Worm (Caenorhabditis elegans) whole organism, late embryonic: ENCODE measurements around the gene abhd-12.

Experiments
- F13H6.1 ChIP-seq: sonication (generic microtip); optimal IDR thresholded peaks from 2 replicates; lab custom pipeline; 2016; ENCODE audit warnings: missing genetic modification characterization, missing compliant biosample characterization
- K02D7.2 ChIP-seq: sonication (generic microtip); optimal IDR thresholded peaks from 2 replicates; lab custom pipeline; 2017; ENCODE audit warnings: mild to moderate bottlenecking, missing genetic modification characterization, missing compliant biosample characterization
- T23F11.4 ChIP-seq: fragments of 200-800 bp; sonication (Bioruptor generic); optimal IDR thresholded peaks from 2 replicates; lab custom pipeline; 2018; ENCODE audit warnings: mild to moderate bottlenecking, missing genetic modification characterization, missing compliant biosample characterization
- ahr-1 ChIP-seq: sonication (generic microtip); optimal IDR thresholded peaks from 2 replicates; lab custom pipeline; 2016; ENCODE audit warnings: missing genetic modification characterization, missing compliant biosample characterization
- ama-1 ChIP-seq: fragments of 150-350 bp; optimal IDR thresholded peaks from 2 replicates; lab custom pipeline; 2014
- ceh-19 ChIP-seq: fragments of 200-800 bp; sonication (Bioruptor generic); optimal IDR thresholded peaks from 2 replicates; lab custom pipeline; 2018; ENCODE audit warnings: mild to moderate bottlenecking, missing genetic modification characterization, missing compliant biosample characterization
- ceh-2 ChIP-seq: sonication (generic microtip); optimal IDR thresholded peaks from 2 replicates; lab custom pipeline; 2016; ENCODE audit warnings: missing genotype, missing genetic modification characterization, missing compliant biosample characterization
- ceh-30 ChIP-seq: fragments of 150-350 bp; optimal IDR thresholded peaks from 2 replicates; lab custom pipeline; 2014; ENCODE audit warnings: missing biosample characterization, missing genetic modification characterization
- ceh-31 ChIP-seq: sonication (generic microtip); optimal IDR thresholded peaks from 2 replicates; lab custom pipeline; 2016; ENCODE audit warnings: missing genetic modification characterization, missing compliant biosample characterization
- ceh-34 ChIP-seq: sonication (generic microtip); optimal IDR thresholded peaks from 2 replicates; lab custom pipeline; 2016; ENCODE audit warnings: mild to moderate bottlenecking, missing genetic modification characterization, missing compliant biosample characterization
- ceh-45 ChIP-seq: fragments of 200-800 bp; sonication (Bioruptor generic); IDR thresholded peaks from 2 replicates; pipeline ENCODE4 v1.3.6; 2022; ENCODE audit warnings: missing genetic modification reagents, missing genetic modification characterization, missing compliant biosample characterization
- ceh-6 ChIP-seq: fragments of 200-800 bp; sonication (Bioruptor generic); optimal IDR thresholded peaks from 2 replicates; lab custom pipeline; 2018; ENCODE audit warnings: mild to moderate bottlenecking, missing genetic modification characterization, missing compliant biosample characterization
- che-1 ChIP-seq: sonication (generic microtip); optimal IDR thresholded peaks from 2 replicates; lab custom pipeline; 2016; ENCODE audit warnings: mild to moderate bottlenecking, missing genetic modification characterization, missing compliant biosample characterization
- elt-2 ChIP-seq: sonication (generic microtip); optimal IDR thresholded peaks from 2 replicates; lab custom pipeline; 2016; ENCODE audit warnings: missing genetic modification reagents, missing genetic modification characterization, missing compliant biosample characterization
- ets-4 ChIP-seq: sonication (generic microtip); optimal IDR thresholded peaks from 2 replicates; lab custom pipeline; 2016; ENCODE audit warnings: missing genetic modification characterization, missing compliant biosample characterization
- fax-1 ChIP-seq: sonication (generic microtip); optimal IDR thresholded peaks from 2 replicates; lab custom pipeline; 2016; ENCODE audit warnings: missing genotype, missing genetic modification characterization, missing compliant biosample characterization
- fkh-10 ChIP-seq: fragments of 150-350 bp; optimal IDR thresholded peaks from 2 replicates; lab custom pipeline; 2014; ENCODE audit warnings: missing biosample characterization, missing genetic modification reagents, missing genetic modification characterization
- fkh-6 ChIP-seq: sonication (generic microtip); optimal IDR thresholded peaks from 2 replicates; lab custom pipeline; 2016; ENCODE audit warnings: missing genetic modification characterization, missing compliant biosample characterization
- hlh-13 ChIP-seq: fragments of 200-800 bp; sonication (Bioruptor generic); optimal IDR thresholded peaks from 2 replicates; lab custom pipeline; 2018; ENCODE audit warnings: mild to moderate bottlenecking, missing genetic modification characterization, missing compliant biosample characterization
- hlh-15 ChIP-seq: sonication (generic microtip); optimal IDR thresholded peaks from 2 replicates; lab custom pipeline; 2016; ENCODE audit warnings: missing genetic modification characterization, missing compliant biosample characterization
- hlh-30 ChIP-seq: sonication (generic microtip); optimal IDR thresholded peaks from 2 replicates; lab custom pipeline; 2017; ENCODE audit warnings: antibody characterized with exemption, missing genetic modification characterization, missing compliant biosample characterization; ENCODE audit not compliant: insufficient read depth
- hlh-6 ChIP-seq: sonication (generic microtip); optimal IDR thresholded peaks from 2 replicates; lab custom pipeline; 2016; ENCODE audit warnings: missing genotype, missing genetic modification characterization, missing compliant biosample characterization
- hlh-8 ChIP-seq: sonication (generic microtip); optimal IDR thresholded peaks from 2 replicates; lab custom pipeline; 2016; ENCODE audit warnings: missing genotype, missing genetic modification characterization, missing compliant biosample characterization
- lim-6 ChIP-seq: sonication (generic microtip); optimal IDR thresholded peaks from 2 replicates; lab custom pipeline; 2016; ENCODE audit warnings: missing genetic modification characterization, missing compliant biosample characterization
- nhr-11 ChIP-seq: fragments of 150-350 bp; optimal IDR thresholded peaks from 2 replicates; lab custom pipeline; 2014; ENCODE audit warnings: missing biosample characterization, missing genetic modification characterization
- nhr-232 ChIP-seq: sonication (generic microtip); optimal IDR thresholded peaks from 2 replicates; lab custom pipeline; 2016; ENCODE audit warnings: missing genetic modification characterization, missing compliant biosample characterization
- odd-2 ChIP-seq: sonication (generic microtip); optimal IDR thresholded peaks from 2 replicates; lab custom pipeline; 2017; ENCODE audit warnings: antibody characterized with exemption, mild to moderate bottlenecking, missing genetic modification characterization, missing compliant biosample characterization
- pax-1 ChIP-seq: fragments of 150-350 bp; optimal IDR thresholded peaks from 2 replicates; lab custom pipeline; 2014; ENCODE audit warnings: missing biosample characterization, missing genetic modification characterization
- pqm-1 ChIP-seq: sonication (generic microtip); optimal IDR thresholded peaks from 2 replicates; lab custom pipeline; 2016; ENCODE audit warnings: missing genetic modification characterization, missing compliant biosample characterization
- pros-1 ChIP-seq: fragments of 150-350 bp; optimal IDR thresholded peaks from 2 replicates; lab custom pipeline; 2014; ENCODE audit warnings: missing biosample characterization, missing genetic modification reagents, missing genetic modification characterization
- sdc-2 ChIP-seq: sonication (generic microtip); optimal IDR thresholded peaks from 2 replicates; lab custom pipeline; 2016; ENCODE audit warnings: missing genotype, missing genetic modification characterization, missing compliant biosample characterization
- sox-4 ChIP-seq: sonication (generic microtip); optimal IDR thresholded peaks from 2 replicates; lab custom pipeline; 2017; ENCODE audit warnings: mild to moderate bottlenecking, missing genetic modification characterization, inconsistent platforms, missing compliant biosample characterization
- syd-9 ChIP-seq: sonication (generic microtip); optimal IDR thresholded peaks from 2 replicates; lab custom pipeline; 2016; ENCODE audit warnings: mild to moderate bottlenecking, missing genetic modification characterization, moderate library complexity, missing compliant biosample characterization
- tbx-2 ChIP-seq: sonication (generic microtip); optimal IDR thresholded peaks from 2 replicates; lab custom pipeline; 2016; ENCODE audit warnings: missing genetic modification characterization, missing compliant biosample characterization
- ttx-3 ChIP-seq: sonication (generic microtip); optimal IDR thresholded peaks from 2 replicates; lab custom pipeline; 2016; ENCODE audit warnings: missing genetic modification reagents, missing genetic modification characterization, missing compliant biosample characterization
- unc-3 ChIP-seq, 2 experiments: fragments of 200-800 bp in 1 of 2; sonication (Bioruptor generic) in 1 of 2; sonication (generic microtip) in 1 of 2; conservative IDR thresholded peaks in 1 of 2; optimal IDR thresholded peaks in 1 of 2; 2 replicates each; pipeline versions ENCODE4 v1.3.6 to Lab custom; 2016 to 2022; ENCODE audit warnings: missing compliant biosample characterization in 2 of 2, missing genetic modification characterization in 2 of 2, missing genetic modification reagents in 1 of 2
- unc-86 ChIP-seq: sonication (generic microtip); optimal IDR thresholded peaks from 2 replicates; lab custom pipeline; 2016; ENCODE audit warnings: missing genetic modification characterization, missing compliant biosample characterization
- zip-5 ChIP-seq: sonication (generic microtip); optimal IDR thresholded peaks from 2 replicates; lab custom pipeline; 2016; ENCODE audit warnings: missing genetic modification characterization, missing compliant biosample characterization
- ztf-16 ChIP-seq: sonication (generic microtip); optimal IDR thresholded peaks from 2 replicates; lab custom pipeline; 2017; ENCODE audit warnings: missing genetic modification characterization, missing compliant biosample characterization

The abhd-12 gene

DNA sequence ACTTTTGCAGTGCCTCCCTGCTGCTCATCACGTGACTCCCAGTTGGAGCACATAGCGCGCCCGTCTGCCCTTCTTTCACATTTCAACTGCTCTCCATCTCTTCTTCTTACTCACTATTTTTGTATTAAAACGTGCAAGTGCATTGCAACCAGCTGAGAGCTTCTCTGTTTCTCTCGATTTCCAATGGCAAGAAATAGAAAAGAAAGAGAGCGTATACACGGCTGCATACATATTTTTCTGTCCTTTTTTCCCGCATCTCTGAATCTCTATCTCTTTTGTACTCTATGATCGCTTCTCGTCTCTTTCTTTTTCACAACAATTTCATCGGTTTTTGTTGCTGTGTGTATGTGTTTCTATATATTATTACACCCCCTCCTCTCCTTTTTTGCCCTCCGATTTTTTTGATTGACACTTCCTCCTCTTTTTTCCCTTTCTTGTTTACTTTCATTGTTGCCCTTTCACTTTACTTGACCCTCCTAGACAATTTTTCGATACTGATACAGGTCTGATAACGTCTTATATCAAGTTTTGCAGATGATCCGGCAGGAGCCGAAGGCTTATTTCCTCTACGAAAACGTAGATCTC is 17.3 kb downstream of the abhd-12 start, which contains the start of gene Y97E10AR.1 (continued):
- TF ChIP-seq hlh-6 (no peak), ceh-2 (tag; lab: Kevin White, UChicago) (peak; percentile 34), fkh-6 (peak; percentile 62), ahr-1 (no peak), unc-3 (GFP tag; conservative IDR thresholded peaks at IDR 0.05; lab: Robert Waterston, UW) (no peak), unc-3 (tag; optimal IDR thresholded peaks at IDR 0.05; lab: Kevin White, UChicago) (peak; percentile 47), hlh-15 (no peak), hlh-8 (tag; lab: Kevin White, UChicago) (peak; percentile 77), sdc-2 (tag; lab: Kevin White, UChicago) (peak; percentile 29), nhr-11 (tag; lab: Kevin White, UChicago) (no peak), ceh-6 (GFP tag; lab: Kevin White, UChicago) (no peak), elt-2 (tag; lab: Kevin White, UChicago) (peak; percentile 40), hlh-13 (GFP tag; lab: Kevin White, UChicago) (no peak), odd-2 (tag; lab: Kevin White, UChicago) (no peak), K02D7.2 (tag; lab: Kevin White, UChicago) (no peak), ceh-30 (tag; lab: Kevin White, UChicago) (peak; percentile 50), ceh-45 (GFP tag; lab: Robert Waterston, UW) (no peak), pax-1 (tag; lab: Kevin White, UChicago) (no peak), ama-1 (lab: Kevin White, UChicago) (no peak), ztf-16 (tag; lab: Kevin White, UChicago) (no peak), fax-1 (tag; lab: Kevin White, UChicago) (no peak), unc-86 (tag; lab: Kevin White, UChicago) (no peak), fkh-10 (no peak), pqm-1 (tag; lab: Kevin White, UChicago) (peak; percentile 12), tbx-2 (tag; lab: Kevin White, UChicago) (peak; percentile 74), syd-9 (tag; lab: Kevin White, UChicago) (peak; percentile 73), hlh-30 (tag; lab: Kevin White, UChicago) (peak; percentile 92), ceh-19 (peak; percentile 78), che-1 (tag; lab: Kevin White, UChicago) (no peak), ttx-3 (tag; lab: Kevin White, UChicago) (no peak)

DNA sequence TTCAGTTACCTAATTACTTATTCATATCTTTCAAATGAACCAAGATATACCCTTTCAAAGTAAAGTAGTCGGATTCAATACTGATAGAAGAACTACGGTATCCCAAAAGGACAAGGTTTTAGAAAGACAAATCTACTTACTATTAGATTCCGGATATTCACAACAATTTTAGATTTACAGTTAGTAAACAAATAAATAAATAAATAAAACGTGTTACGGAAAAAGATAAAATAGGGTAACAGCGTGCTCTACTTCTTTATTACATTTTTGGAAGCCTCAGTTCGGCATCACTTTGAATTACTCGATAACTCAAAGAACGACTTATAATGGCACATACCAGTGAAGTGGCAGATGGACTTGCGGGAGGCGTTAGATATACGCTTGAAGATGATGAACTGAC is 21.3 kb downstream of the abhd-12 start, which contains the start of gene Y97E10AR.8:
TSS of gene Y97E10AR.8 (plus strand) at position 301 of the 400 bp plus-strand sequence.
- TF ChIP-seq T23F11.4 (no peak), ceh-6 (GFP tag; lab: Kevin White, UChicago) (no peak), ztf-16 (tag; lab: Kevin White, UChicago) (no peak), tbx-2 (tag; lab: Kevin White, UChicago) (no peak), pros-1 (tag; lab: Kevin White, UChicago) (no peak), ahr-1 (no peak), ceh-34 (tag; lab: Kevin White, UChicago) (no peak), elt-2 (tag; lab: Kevin White, UChicago) (no peak), sox-4 (tag; lab: Kevin White, UChicago) (no peak), F13H6.1 (no peak), ceh-31 (tag; lab: Kevin White, UChicago) (no peak), odd-2 (tag; lab: Kevin White, UChicago) (no peak), lim-6 (tag; lab: Kevin White, UChicago) (no peak), nhr-232 (tag; lab: Kevin White, UChicago) (no peak), ets-4 (tag; lab: Kevin White, UChicago) (no peak), zip-5 (no peak)
